Worm (Caenorhabditis elegans) whole organism, midembryonic: Measurements from ENCODE around the gene faxc-1.

ENCODE experiments used
- cog-1 ChIP-seq: sonication (generic microtip); optimal IDR thresholded peaks from 2 replicates; lab custom pipeline; 2016; ENCODE audit warnings: missing genetic modification characterization, missing compliant biosample characterization
- flt-1 ChIP-seq: fragments of 200-800 bp; sonication (Bioruptor generic); IDR thresholded peaks from 2 replicates; pipeline ENCODE4 v1.3.6; 2022; ENCODE audit warnings: missing genetic modification characterization, missing compliant biosample characterization
- med-1 ChIP-seq: sonication (generic microtip); optimal IDR thresholded peaks from 2 replicates; lab custom pipeline; 2017; ENCODE audit warnings: missing genetic modification characterization, mild to moderate bottlenecking, missing compliant biosample characterization, antibody characterized with exemption, missing genetic modification reagents; ENCODE audit not compliant: insufficient read depth
- tab-1 ChIP-seq: fragments of 200-800 bp; sonication (Bioruptor generic); IDR thresholded peaks from 2 replicates; pipeline ENCODE4 v1.3.6; 2022; ENCODE audit warnings: missing genetic modification characterization, missing compliant biosample characterization

DNA sequence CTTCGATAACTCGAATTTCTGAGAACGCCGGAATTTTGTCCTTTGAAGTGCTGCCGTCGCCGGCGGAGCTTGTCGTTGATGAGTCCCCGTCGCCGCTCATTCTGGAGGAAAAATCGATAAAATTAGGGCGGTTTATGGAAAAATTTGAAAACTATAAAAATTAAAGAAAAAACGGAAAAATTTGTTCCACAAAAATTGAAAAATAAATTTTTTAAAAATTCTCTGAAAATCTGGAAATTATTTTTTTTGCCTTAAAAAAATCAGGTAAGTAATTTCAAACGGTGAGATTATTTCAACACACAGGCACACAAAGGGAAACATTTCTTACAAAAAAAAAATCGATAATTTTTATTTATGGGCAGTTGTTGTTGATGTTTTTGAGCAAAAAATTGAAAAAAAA, 7.5 kb upstream of the faxc-1 start, which contains the start of gene parn-2:
- TF ChIP-seq cog-1 (tag; lab: Kevin White, UChicago), result no peak
- TF ChIP-seq tab-1, result no peak
- TF ChIP-seq med-1 (GFP tag; lab: Kevin White, UChicago), result no peak
- TF ChIP-seq flt-1 (GFP tag; lab: Robert Waterston, UW), result no peak
